Worm (Caenorhabditis elegans): Measurements from ENCODE around the gene K10C2.6.

The K10C2.6 gene

DNA sequence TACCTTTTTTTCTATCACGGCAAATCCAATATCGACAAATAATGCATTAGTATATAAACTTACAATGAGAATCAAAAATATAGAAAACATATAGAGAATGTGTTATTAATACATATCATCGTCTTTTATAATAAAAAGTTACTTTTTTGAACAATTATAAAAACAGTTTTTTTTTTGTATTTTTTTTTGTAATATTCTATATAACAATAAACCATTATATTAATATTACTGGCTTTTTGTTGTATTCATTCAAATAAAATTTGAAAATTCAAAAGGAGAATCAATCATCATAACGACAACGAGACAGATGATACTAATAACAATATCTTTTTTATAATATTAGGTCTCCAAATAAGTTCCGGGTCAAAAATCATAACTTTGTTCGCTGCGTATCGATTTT, 13.7 kb upstream of the K10C2.6 start, which contains the start of gene K10C2.8:
TSS of gene K10C2.8 (minus strand) at position 101 of the 400 bp plus-strand sequence.
- TF ChIP-seq pag-3 (tag; optimal IDR thresholded peaks at IDR 0.05; ENCODE audit: borderline replicate concordance) (no peak), sdc-2 (tag; optimal IDR thresholded peaks at IDR 0.05) (no peak), dve-1 (tag; optimal IDR thresholded peaks at IDR 0.05) (no peak), lim-6 (tag; optimal IDR thresholded peaks at IDR 0.05) (no peak), hlh-8 (tag; optimal IDR thresholded peaks at IDR 0.05) (no peak), tbx-7 (tag; optimal IDR thresholded peaks at IDR 0.05) (no peak), ceh-34 (tag; optimal IDR thresholded peaks at IDR 0.05) (no peak)

- TF ChIP-seq ets-4 (tag; optimal IDR thresholded peaks at IDR 0.05) (no peak), zip-5 (tag; optimal IDR thresholded peaks at IDR 0.05) (no peak), unc-42 (tag; optimal IDR thresholded peaks at IDR 0.05) (no peak), Y22D7AL.16 (tag; optimal IDR thresholded peaks at IDR 0.05) (no peak), F13H6.1 (tag; optimal IDR thresholded peaks at IDR 0.05) (no peak), T23F11.4 (GFP tag; optimal IDR thresholded peaks at IDR 0.05) (no peak), hlh-6 (tag; optimal IDR thresholded peaks at IDR 0.05) (no peak), rnt-1 (tag; optimal IDR thresholded peaks at IDR 0.05) (no peak), ceh-31 (tag; optimal IDR thresholded peaks at IDR 0.05) (no peak)
Observed at ce11 chrX:6440464-6440863, 10.8 kb upstream of the K10C2.6 start, which contains the start of gene K10C2.14. TSS of gene K10C2.14 (minus strand) at chrX:6440564.

DNA sequence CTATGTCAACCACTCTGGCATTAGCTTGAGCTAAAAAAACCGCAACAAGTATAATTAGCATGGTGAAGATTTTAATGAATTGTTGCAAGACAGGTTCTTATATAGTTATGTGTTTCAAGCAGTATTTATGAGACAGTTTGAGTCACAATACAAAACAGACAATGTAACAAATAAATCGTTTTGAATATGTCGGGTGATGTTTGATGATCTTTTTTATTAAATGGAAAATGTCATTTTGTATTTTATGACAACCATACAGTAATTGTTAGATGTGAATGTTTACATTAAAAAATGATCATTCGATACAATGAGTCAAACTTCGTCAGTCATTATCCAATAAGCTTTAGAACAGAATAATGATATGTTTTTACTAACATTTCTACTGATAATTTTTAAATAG, 7.9 kb upstream of the K10C2.6 start, which contains the start of gene K10C2.7:
TSS of gene K10C2.7 (minus strand) at position 101 of the 400 bp plus-strand sequence.
- TF ChIP-seq ets-4 (tag; optimal IDR thresholded peaks at IDR 0.05) (no peak), hlh-13 (GFP tag; optimal IDR thresholded peaks at IDR 0.05) (no peak), lim-6 (tag; optimal IDR thresholded peaks at IDR 0.05) (no peak), hlh-30 (tag; optimal IDR thresholded peaks at IDR 0.05; ENCODE audit: insufficient read depth) (no peak), ceh-9 (tag; optimal IDR thresholded peaks at IDR 0.05) (no peak), Y22D7AL.16 (tag; optimal IDR thresholded peaks at IDR 0.05) (no peak), ceh-6 (GFP tag; optimal IDR thresholded peaks at IDR 0.05) (no peak), pat-9 (tag; optimal IDR thresholded peaks at IDR 0.05) (no peak), unc-42 (tag; optimal IDR thresholded peaks at IDR 0.05) (no peak), ceh-31 (tag; optimal IDR thresholded peaks at IDR 0.05) (no peak), F13H6.1 (tag; optimal IDR thresholded peaks at IDR 0.05) (no peak), ceh-30 (tag; optimal IDR thresholded peaks at IDR 0.05) (no peak), zip-5 (tag; optimal IDR thresholded peaks at IDR 0.05) (no peak), pag-3 (tag; optimal IDR thresholded peaks at IDR 0.05; ENCODE audit: borderline replicate concordance) (no peak), elt-2 (tag; optimal IDR thresholded peaks at IDR 0.05) (no peak), sox-4 (tag; optimal IDR thresholded peaks at IDR 0.05) (no peak), ceh-34 (tag; optimal IDR thresholded peaks at IDR 0.05) (no peak), che-1 (tag; optimal IDR thresholded peaks at IDR 0.05) (no peak)

DNA sequence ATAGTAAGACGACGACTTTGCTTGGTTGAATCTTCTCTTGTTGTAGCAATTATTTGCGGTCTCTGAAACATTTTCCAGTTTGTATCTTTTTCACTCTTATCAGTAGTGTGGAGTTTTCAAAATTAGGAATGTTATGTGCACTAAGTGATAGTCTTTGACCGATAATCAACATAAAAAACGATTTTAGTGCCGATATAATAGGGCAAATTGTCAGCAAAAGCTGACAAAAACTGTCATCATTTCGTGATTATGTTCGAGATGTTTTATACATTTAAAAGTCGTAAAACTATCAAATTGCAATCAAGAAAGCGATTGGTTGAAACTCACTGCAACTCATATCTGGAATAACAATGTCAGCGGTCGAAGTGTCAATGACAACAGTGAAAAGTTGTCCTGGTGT, 6.0 kb upstream of the K10C2.6 start:
- no peak for TF ChIP-seq pros-1 (tag; optimal IDR thresholded peaks at IDR 0.05)
- no peak for TF ChIP-seq gmeb-2 (tag; optimal IDR thresholded peaks at IDR 0.05)
- TF ChIP-seq T23F11.4 (GFP tag; optimal IDR thresholded peaks at IDR 0.05): no peak
- no peak for TF ChIP-seq madf-2 (tag; optimal IDR thresholded peaks at IDR 0.05)
- TF ChIP-seq ceh-48 (tag; optimal IDR thresholded peaks at IDR 0.05): no peak
- no peak for TF ChIP-seq pha-4 (tag; optimal IDR thresholded peaks at IDR 0.05)
- TF ChIP-seq ceh-18 (tag; optimal IDR thresholded peaks at IDR 0.05): no peak
- no peak for TF ChIP-seq ceh-45 (GFP tag; IDR thresholded peaks at IDR 0.05)
- TF ChIP-seq nfya-1 (tag; optimal IDR thresholded peaks at IDR 0.05): no peak
- TF ChIP-seq npax-4 (tag; optimal IDR thresholded peaks at IDR 0.05): no peak
- TF ChIP-seq elt-2 (tag; optimal IDR thresholded peaks at IDR 0.05): no peak
- no peak for TF ChIP-seq pag-3 (tag; optimal IDR thresholded peaks at IDR 0.05; ENCODE audit: borderline replicate concordance)
- TF ChIP-seq elt-4 (tag; optimal IDR thresholded peaks at IDR 0.05): no peak
- no peak for TF ChIP-seq tbx-7 (tag; optimal IDR thresholded peaks at IDR 0.05)
- TF ChIP-seq ets-4 (tag; optimal IDR thresholded peaks at IDR 0.05): no peak
- no peak for TF ChIP-seq lin-11 (tag; optimal IDR thresholded peaks at IDR 0.05)
- no peak for TF ChIP-seq ceh-22 (tag; optimal IDR thresholded peaks at IDR 0.05)

All from whole organism, late embryonic.